Fruit fly (Drosophila melanogaster) whole organism, embryonic: Measurements from ENCODE around the gene CG46463.

Experiments used
- Ada2b ChIP-seq: fragments of 200-800 bp; sonication (Bioruptor generic); IDR thresholded peaks from 2 replicates; pipeline ENCODE4 v1.3.6; 2022; ENCODE audit warnings: missing biosample characterization, missing genetic modification characterization
- Atf-2 ChIP-seq: fragments of 200-800 bp; sonication (Bioruptor generic); optimal IDR thresholded peaks from 2 replicates; lab custom pipeline; 2016; ENCODE audit warnings: missing biosample characterization, missing genetic modification characterization
- Bgb ChIP-seq: fragments of 200-800 bp; sonication (Bioruptor generic); IDR thresholded peaks from 2 replicates; pipeline ENCODE4 v1.3.6; 2022; ENCODE audit warnings: missing biosample characterization, missing genetic modification characterization; ENCODE audit not compliant: partially characterized antibody
- CG1024 ChIP-seq: fragments of 200-800 bp; sonication (Bioruptor generic); IDR thresholded peaks from 2 replicates; pipeline ENCODE4 v1.3.6; 2022; ENCODE audit warnings: missing biosample characterization, missing genetic modification characterization
- CG10321 ChIP-seq: fragments of 200-800 bp; sonication (Bioruptor generic); IDR thresholded peaks from 2 replicates; pipeline ENCODE4 v1.3.6; 2022; ENCODE audit warnings: missing biosample characterization, missing genetic modification characterization
- CG10654 ChIP-seq: fragments of 200-800 bp; sonication (Bioruptor generic); optimal IDR thresholded peaks from 2 replicates; lab custom pipeline; 2016; ENCODE audit warnings: missing biosample characterization, missing genetic modification characterization
- CG11093 ChIP-seq: fragments of 200-800 bp; sonication (Bioruptor generic); IDR thresholded peaks from 3 replicates; pipeline ENCODE4 v1.3.6; 2022; ENCODE audit warnings: missing biosample characterization, missing genetic modification characterization
- CG11247 ChIP-seq: fragments of 200-800 bp; sonication (Bioruptor generic); IDR thresholded peaks from 2 replicates; pipeline ENCODE4 v1.3.6; 2022; ENCODE audit warnings: missing biosample characterization, missing genetic modification characterization
- CG1647 ChIP-seq: fragments of 200-800 bp; sonication (Bioruptor generic); optimal IDR thresholded peaks from 3 replicates; lab custom pipeline; 2016; ENCODE audit warnings: missing biosample characterization, missing genetic modification characterization
- CG17359 ChIP-seq: fragments of 200-800 bp; sonication (Bioruptor generic); optimal IDR thresholded peaks from 3 replicates; lab custom pipeline; 2018; ENCODE audit warnings: missing biosample characterization, mild to moderate bottlenecking, missing genetic modification characterization, moderate library complexity
- CG18011 ChIP-seq: fragments of 200-800 bp; sonication (Bioruptor generic); optimal IDR thresholded peaks from 2 replicates; lab custom pipeline; 2017; ENCODE audit warnings: missing biosample characterization, missing genetic modification characterization, mild to moderate bottlenecking, moderate library complexity, missing genotype
- CG18764 ChIP-seq: fragments of 200-800 bp; sonication (Bioruptor generic); optimal IDR thresholded peaks from 3 replicates; lab custom pipeline; 2016; ENCODE audit warnings: missing biosample characterization, missing genetic modification characterization
- CG2199 ChIP-seq: fragments of 200-800 bp; sonication (Bioruptor generic); IDR thresholded peaks from 3 replicates; pipeline ENCODE4 v1.3.6; 2022; ENCODE audit warnings: missing biosample characterization, missing genetic modification characterization
- CG31441 ChIP-seq: fragments of 200-800 bp; sonication (Bioruptor generic); IDR thresholded peaks from 2 replicates; pipeline ENCODE4 v1.3.6; 2022; ENCODE audit warnings: missing biosample characterization, missing genetic modification characterization
- CG6765 ChIP-seq: fragments of 200-800 bp; sonication (Bioruptor generic); optimal IDR thresholded peaks from 3 replicates; lab custom pipeline; 2017; ENCODE audit warnings: missing biosample characterization, mild to moderate bottlenecking, missing genetic modification characterization
- CG7987 ChIP-seq: fragments of 200-800 bp; sonication (Bioruptor generic); optimal IDR thresholded peaks from 2 replicates; lab custom pipeline; 2018; ENCODE audit warnings: missing biosample characterization, mild to moderate bottlenecking, missing genetic modification characterization, moderate library complexity
- CG8765 ChIP-seq: fragments of 200-800 bp; sonication (Bioruptor generic); IDR thresholded peaks from 2 replicates; pipeline ENCODE4 v1.3.6; 2022; ENCODE audit warnings: missing biosample characterization, missing genetic modification characterization
- CG8944 ChIP-seq: fragments of 200-800 bp; sonication (Bioruptor generic); optimal IDR thresholded peaks from 3 replicates; lab custom pipeline; 2016; ENCODE audit warnings: missing biosample characterization, missing genetic modification characterization
- CG9797 ChIP-seq: fragments of 200-800 bp; sonication (Bioruptor generic); optimal IDR thresholded peaks from 3 replicates; lab custom pipeline; 2018; ENCODE audit warnings: missing biosample characterization, mild to moderate bottlenecking, missing genetic modification characterization
- Eip74EF ChIP-seq, 2 experiments: fragments of 200-800 bp in 1 of 2; fragments of >200 bp in 1 of 2; sonication (Bioruptor generic) in 1 of 2; optimal IDR thresholded peaks; 2 replicates each; lab custom pipeline; 2017 to 2019; ENCODE audit warnings: missing biosample characterization in 2 of 2, missing genetic modification characterization in 2 of 2, mild to moderate bottlenecking in 1 of 2, moderate library complexity in 1 of 2
- Ets65A ChIP-seq: fragments of 200-800 bp; sonication (Bioruptor generic); peaks from one replicate; lab custom pipeline; 2016; ENCODE audit warnings: missing biosample characterization, missing genetic modification characterization
- Hsf ChIP-seq: fragments of 200-800 bp; sonication (Bioruptor generic); optimal IDR thresholded peaks from 3 replicates; lab custom pipeline; 2016; ENCODE audit warnings: missing biosample characterization, missing genetic modification characterization
- Lpt ChIP-seq: fragments of >200 bp; optimal IDR thresholded peaks from 2 replicates; lab custom pipeline; 2018; ENCODE audit warnings: missing biosample characterization, missing genetic modification characterization
- Pdp1 ChIP-seq, 2 experiments: fragments of 200-800 bp; sonication (Bioruptor generic); optimal IDR thresholded peaks; 3 replicates each; lab custom pipeline; 2016; ENCODE audit warnings: missing biosample characterization in 2 of 2, missing genetic modification characterization in 2 of 2, mild to moderate bottlenecking in 1 of 2, moderate library complexity in 1 of 2
- Ptx1 ChIP-seq: fragments of 200-800 bp; sonication (Bioruptor generic); IDR thresholded peaks from 2 replicates; pipeline ENCODE4 v1.3.6; 2022; ENCODE audit warnings: missing biosample characterization, missing genetic modification characterization
- Scr ChIP-seq: fragments of 200-800 bp; sonication (Bioruptor generic); IDR thresholded peaks from 2 replicates; pipeline ENCODE4 v1.3.6; 2022; ENCODE audit warnings: missing biosample characterization, missing genetic modification characterization; ENCODE audit not compliant: partially characterized antibody
- Sox100B ChIP-seq: fragments of 200-800 bp; sonication (Bioruptor generic); optimal IDR thresholded peaks from 3 replicates; lab custom pipeline; 2018; ENCODE audit warnings: missing biosample characterization, mild to moderate bottlenecking, missing genetic modification characterization
- Stat92E ChIP-seq, 3 experiments: fragments of >200 bp in 2 of 3; fragments of 200-800 bp in 1 of 3; sonication (Bioruptor generic) in 1 of 3; optimal IDR thresholded peaks; 2 replicates each; lab custom pipeline; 2017 to 2019; ENCODE audit warnings: missing biosample characterization in 3 of 3, missing genetic modification characterization in 3 of 3, mild to moderate bottlenecking in 1 of 3, moderate library complexity in 1 of 3
- YL-1 ChIP-seq: fragments of 200-800 bp; sonication (Bioruptor generic); optimal IDR thresholded peaks from 3 replicates; lab custom pipeline; 2017; ENCODE audit warnings: missing biosample characterization, mild to moderate bottlenecking, missing genetic modification characterization
- ara ChIP-seq: fragments of 200-800 bp; sonication (Bioruptor generic); IDR thresholded peaks from 2 replicates; pipeline ENCODE4 v1.3.6; 2022; ENCODE audit warnings: missing biosample characterization, missing genetic modification characterization
- ase ChIP-seq: fragments of 200-800 bp; sonication (Bioruptor generic); IDR thresholded peaks from 3 replicates; pipeline ENCODE4 v1.3.6; 2022; ENCODE audit warnings: missing biosample characterization, missing genetic modification characterization
- cad ChIP-seq: fragments of >200 bp; optimal IDR thresholded peaks from 2 replicates; lab custom pipeline; 2017; ENCODE audit warnings: missing biosample characterization, missing genetic modification characterization
- disco-r ChIP-seq: fragments of 200-800 bp; sonication (Bioruptor generic); optimal IDR thresholded peaks from 2 replicates; lab custom pipeline; 2016; ENCODE audit warnings: missing biosample characterization, missing genetic modification characterization
- fd64A ChIP-seq: fragments of 200-800 bp; sonication (Bioruptor generic); optimal IDR thresholded peaks from 3 replicates; lab custom pipeline; 2018; ENCODE audit warnings: missing biosample characterization, mild to moderate bottlenecking, missing genetic modification characterization
- gem ChIP-seq: fragments of 200-800 bp; sonication (Bioruptor generic); optimal IDR thresholded peaks from 2 replicates; lab custom pipeline; 2019; ENCODE audit warnings: missing biosample characterization, mild to moderate bottlenecking, missing genetic modification characterization, moderate library complexity
- ham ChIP-seq: fragments of 200-800 bp; sonication (Bioruptor generic); IDR thresholded peaks from 2 replicates; pipeline ENCODE4 v1.3.6; 2022; ENCODE audit warnings: missing biosample characterization, missing genetic modification characterization
- hth ChIP-seq: fragments of >200 bp; optimal IDR thresholded peaks from 2 replicates; lab custom pipeline; 2017; ENCODE audit warnings: inconsistent platforms
- jumu ChIP-seq: fragments of 200-800 bp; sonication (Bioruptor generic); optimal IDR thresholded peaks from 3 replicates; lab custom pipeline; 2016; ENCODE audit warnings: missing biosample characterization, missing genetic modification characterization
- mld ChIP-seq: fragments of 200-800 bp; sonication (Bioruptor generic); IDR thresholded peaks from 3 replicates; pipeline ENCODE4 v1.3.6; 2022; ENCODE audit warnings: missing biosample characterization, missing genetic modification characterization; ENCODE audit not compliant: partially characterized antibody
- odd ChIP-seq: fragments of 200-800 bp; sonication (Bioruptor generic); optimal IDR thresholded peaks from 2 replicates; lab custom pipeline; 2017; ENCODE audit warnings: missing biosample characterization, mild to moderate bottlenecking, missing genetic modification characterization
- org-1 ChIP-seq: fragments of 200-800 bp; sonication (Bioruptor generic); optimal IDR thresholded peaks from 2 replicates; lab custom pipeline; 2017; ENCODE audit warnings: missing biosample characterization, missing genetic modification characterization
- prd ChIP-seq, 3 experiments: fragments of >200 bp in 2 of 3; fragments of 200-800 bp in 1 of 3; sonication (Bioruptor generic) in 1 of 3; optimal IDR thresholded peaks in 2 of 3; IDR thresholded peaks in 1 of 3; 2 replicates in 2 of 3; 3 replicates in 1 of 3; pipeline versions ENCODE4 v1.3.6 to Lab custom; 2017 to 2022; ENCODE audit warnings: missing biosample characterization in 1 of 3, missing genetic modification characterization in 1 of 3
- pum ChIP-seq: fragments of 200-800 bp; sonication (Bioruptor generic); optimal IDR thresholded peaks from 2 replicates; lab custom pipeline; 2016; ENCODE audit warnings: missing biosample characterization, missing genetic modification characterization
- repo ChIP-seq: fragments of 200-800 bp; sonication (Bioruptor generic); optimal IDR thresholded peaks from 2 replicates; lab custom pipeline; 2016; ENCODE audit warnings: missing biosample characterization, missing genetic modification characterization
- sens-2 ChIP-seq: fragments of 200-800 bp; sonication (Bioruptor generic); IDR thresholded peaks from 2 replicates; pipeline ENCODE4 v1.3.6; 2022; ENCODE audit warnings: missing biosample characterization, missing genetic modification characterization
- sob ChIP-seq: fragments of 200-800 bp; sonication (Bioruptor generic); IDR thresholded peaks from 2 replicates; pipeline ENCODE4 v1.3.6; 2022; ENCODE audit warnings: missing biosample characterization, missing genetic modification characterization
- sqz ChIP-seq: fragments of 200-800 bp; sonication (Bioruptor generic); optimal IDR thresholded peaks from 3 replicates; lab custom pipeline; 2018; ENCODE audit warnings: missing biosample characterization, mild to moderate bottlenecking, missing genetic modification characterization
- tgo ChIP-seq: fragments of 200-800 bp; sonication (Bioruptor generic); IDR thresholded peaks from 3 replicates; pipeline ENCODE4 v1.3.6; 2022; ENCODE audit warnings: missing biosample characterization, missing genetic modification characterization
- usp ChIP-seq: fragments of >200 bp; optimal IDR thresholded peaks from 2 replicates; lab custom pipeline; 2017; ENCODE audit warnings: missing biosample characterization, missing genetic modification characterization
- yki ChIP-seq: fragments of >200 bp; optimal IDR thresholded peaks from 3 replicates; lab custom pipeline; 2018
- zfh1 ChIP-seq: fragments of 200-800 bp; sonication (Bioruptor generic); IDR thresholded peaks from 3 replicates; pipeline ENCODE4 v1.3.6; 2022; ENCODE audit warnings: missing biosample characterization, missing genetic modification characterization

The CG46463 gene

DNA sequence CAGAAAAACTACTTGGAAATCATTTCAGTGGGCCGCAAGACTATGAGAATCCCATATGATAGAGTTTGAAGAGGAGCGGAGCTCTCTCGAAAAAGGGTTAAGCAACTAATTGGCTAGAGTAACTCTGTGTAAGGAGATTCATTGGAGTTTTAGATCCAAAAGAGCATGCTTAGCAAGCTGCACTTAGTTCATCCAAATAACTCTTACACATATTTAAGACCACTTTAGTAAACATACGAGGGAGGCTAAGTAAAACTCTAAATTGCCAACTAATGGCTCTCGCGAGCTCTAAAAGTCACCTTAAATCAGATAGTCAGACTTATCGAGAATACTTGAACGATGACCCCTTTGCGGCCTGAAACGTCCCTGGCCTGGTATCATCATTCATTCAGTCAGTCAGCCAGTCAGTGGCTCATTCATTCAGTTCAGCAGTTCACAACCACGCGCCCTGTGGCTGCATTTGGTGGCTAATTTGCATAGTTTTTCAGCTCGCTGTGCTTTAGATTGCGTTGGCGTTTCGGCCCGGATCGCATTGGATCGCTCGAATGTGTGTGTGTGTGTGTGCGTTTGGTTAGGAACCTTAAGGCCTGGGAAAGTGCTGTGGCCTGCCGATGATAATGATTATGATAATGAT lies 6.1 kb upstream of the CG46463 start (continued):
- TF ChIP-seq mld (no peak), jumu (GFP tag; lab: Kevin White, UChicago) (no peak), hth (lab: Kevin White, UChicago) (no peak), CG1024 (GFP tag; lab: Robert Waterston, UW) (no peak), sob (no peak; the same call in 1 of the 2 replicates), odd (GFP tag; lab: Kevin White, UChicago) (no peak), yki (lab: Kevin White, UChicago) (no peak), zfh1 (GFP tag; lab: Robert Waterston, UW) (0 out of 3 replicates have a peak, but pooled peaks have one; percentile 16), CG8944 (GFP tag; lab: Kevin White, UChicago) (no peak), ase (peak; percentile 30; the same call in 1 of the 3 replicates), Pdp1 (GFP tag; optimal IDR thresholded peaks at IDR 0.05; lab: Kevin White, UChicago) (peak in 1 of 2 experiments; percentile 23), CG2199 (GFP tag; lab: Robert Waterston, UW) (peak; percentile 54; the same call in 1 of the 3 replicates), CG11247 (no peak), prd (optimal IDR thresholded peaks at IDR 0.05; lab: Kevin White, UChicago) (no peak), prd (GFP tag; IDR thresholded peaks at IDR 0.05; lab: Robert Waterston, UW) (peak; percentile 60; the same call in 1 of the 3 replicates), gem (tag; lab: Kevin White, UChicago) (peak; percentile 35), Ptx1 (peak; percentile 72), pum (GFP tag; lab: Kevin White, UChicago) (peak; percentile 0), CG8765 (GFP tag; lab: Robert Waterston, UW) (no peak), CG10321 (GFP tag; lab: Robert Waterston, UW) (no peak), Eip74EF (GFP tag; optimal IDR thresholded peaks at IDR 0.05; lab: Kevin White, UChicago) (no peak), usp (GFP tag; lab: Kevin White, UChicago) (no peak), repo (GFP tag; lab: Kevin White, UChicago) (no peak), Hsf (GFP tag; lab: Kevin White, UChicago) (peak; percentile 5), Ets65A (GFP tag; lab: Kevin White, UChicago) (no peak), ara (peak; percentile 15; the same call in 1 of the 2 replicates), fd64A (GFP tag; lab: Kevin White, UChicago) (no peak), CG9797 (GFP tag; lab: Kevin White, UChicago) (no peak), cad (GFP tag; lab: Kevin White, UChicago) (no peak), CG1647 (GFP tag; lab: Kevin White, UChicago) (no peak), Bgb (no peak), CG10654 (GFP tag; lab: Kevin White, UChicago) (no peak), CG11093 (GFP tag; lab: Robert Waterston, UW) (peak; percentile 56; the same call in 2 of the 3 replicates), YL-1 (GFP tag; lab: Kevin White, UChicago) (no peak), Stat92E (GFP tag; optimal IDR thresholded peaks at IDR 0.05; lab: Kevin White, UChicago) (no peak), disco-r (GFP tag; lab: Kevin White, UChicago) (no peak), org-1 (GFP tag; lab: Kevin White, UChicago) (no peak), Atf-2 (GFP tag; lab: Kevin White, UChicago) (peak; percentile 6), CG7987 (GFP tag; lab: Kevin White, UChicago) (peak; percentile 70), tgo (GFP tag; lab: Robert Waterston, UW) (peak; percentile 61), CG31441 (GFP tag; lab: Robert Waterston, UW) (no peak), CG17359 (tag; lab: Kevin White, UChicago) (peak; percentile 46), Lpt (no peak), Ada2b (GFP tag; lab: Robert Waterston, UW) (peak; percentile 66; the same call in 1 of the 2 replicates), CG6765 (GFP tag; lab: Kevin White, UChicago) (no peak), ham (GFP tag; lab: Robert Waterston, UW) (no peak), sens-2 (GFP tag; lab: Robert Waterston, UW) (no peak), CG18764 (GFP tag; lab: Kevin White, UChicago) (no peak), Scr (GFP tag; lab: Robert Waterston, UW) (no peak), CG18011 (GFP tag; lab: Kevin White, UChicago) (no peak), sqz (no peak), Sox100B (GFP tag; lab: Kevin White, UChicago) (peak; percentile 38)
